Worm (Caenorhabditis elegans) whole organism, young adult: ENCODE data around the gene Y58A7A.2.
A peak's percentile ranks its signal among the peaks of the same experiment; 100 is the strongest.

Experiments used
- C17E4.6 ChIP-seq: fragments of 200-800 bp; sonication (Bioruptor generic); IDR thresholded peaks from 2 replicates; pipeline ENCODE4 v1.3.6; 2022; ENCODE audit warnings: missing genetic modification reagents, missing genetic modification characterization, missing compliant biosample characterization
- D2030.7 ChIP-seq: fragments of 200-800 bp; sonication (Bioruptor generic); IDR thresholded peaks from 2 replicates; pipeline ENCODE4 v1.3.6; 2022; ENCODE audit warnings: missing genetic modification reagents, missing genetic modification characterization, missing compliant biosample characterization
- F22D6.2 ChIP-seq: sonication (generic microtip); optimal IDR thresholded peaks from 2 replicates; lab custom pipeline; 2016; ENCODE audit warnings: mild to moderate bottlenecking, missing genetic modification characterization, missing compliant biosample characterization
- F23B12.7 ChIP-seq: sonication (generic microtip); optimal IDR thresholded peaks from 2 replicates; lab custom pipeline; 2017; ENCODE audit warnings: missing genetic modification characterization, mild to moderate bottlenecking, missing compliant biosample characterization, antibody characterized with exemption, moderate library complexity; ENCODE audit not compliant: insufficient read depth
- F37B4.10 ChIP-seq: fragments of 200-800 bp; sonication (Bioruptor generic); IDR thresholded peaks from 2 replicates; pipeline ENCODE4 v1.3.6; 2022; ENCODE audit warnings: missing genetic modification characterization, missing compliant biosample characterization
- F57C9.4 ChIP-seq: sonication (generic microtip); optimal IDR thresholded peaks from 2 replicates; lab custom pipeline; 2017; ENCODE audit warnings: mild to moderate bottlenecking, missing genetic modification characterization, missing compliant biosample characterization
- K11D2.4 ChIP-seq: fragments of 200-800 bp; sonication (Bioruptor generic); IDR thresholded peaks from 2 replicates; pipeline ENCODE4 v1.3.6; 2022; ENCODE audit warnings: missing genetic modification reagents, missing genetic modification characterization, missing compliant biosample characterization
- K12H6.12 ChIP-seq: fragments of 200-800 bp; sonication (Bioruptor generic); optimal IDR thresholded peaks from 2 replicates; lab custom pipeline; 2018; ENCODE audit warnings: mild to moderate bottlenecking, missing genetic modification characterization, missing compliant biosample characterization
- T07F8.4 ChIP-seq: sonication (generic microtip); optimal IDR thresholded peaks from 2 replicates; lab custom pipeline; 2016; ENCODE audit warnings: mild to moderate bottlenecking, missing genetic modification characterization, moderate library complexity, missing compliant biosample characterization
- Y95B8A.8 ChIP-seq: fragments of 200-800 bp; sonication (Bioruptor generic); IDR thresholded peaks from 2 replicates; pipeline ENCODE4 v1.3.6; 2022; ENCODE audit warnings: missing genetic modification reagents, missing genetic modification characterization, missing compliant biosample characterization
- ZK185.1 ChIP-seq: sonication (generic microtip); optimal IDR thresholded peaks from 2 replicates; lab custom pipeline; 2016; ENCODE audit warnings: mild to moderate bottlenecking, missing genetic modification characterization, missing compliant biosample characterization; ENCODE audit not compliant: poor library complexity, severe bottlenecking
- aptf-2 ChIP-seq: fragments of 200-800 bp; sonication (Bioruptor generic); conservative IDR thresholded peaks from 2 replicates; pipeline ENCODE4 v1.3.6; 2022; ENCODE audit warnings: missing genetic modification reagents, missing genetic modification characterization, missing compliant biosample characterization
- aptf-3 ChIP-seq: fragments of 200-800 bp; sonication (Bioruptor generic); IDR thresholded peaks from 2 replicates; pipeline ENCODE4 v1.3.6; 2022; ENCODE audit warnings: missing genetic modification characterization, missing compliant biosample characterization
- bed-1 ChIP-seq: fragments of 200-800 bp; sonication (Bioruptor generic); IDR thresholded peaks from 2 replicates; pipeline ENCODE4 v1.3.6; 2022; ENCODE audit warnings: missing genetic modification reagents, missing genetic modification characterization, missing compliant biosample characterization
- ccch-3 ChIP-seq: fragments of 200-800 bp; sonication (Bioruptor generic); optimal IDR thresholded peaks from 2 replicates; lab custom pipeline; 2018; ENCODE audit warnings: mild to moderate bottlenecking, missing genetic modification characterization, missing compliant biosample characterization
- ceh-58 ChIP-seq: fragments of 200-800 bp; sonication (Bioruptor generic); IDR thresholded peaks from 2 replicates; pipeline ENCODE4 v1.3.6; 2022; ENCODE audit warnings: missing genetic modification characterization, missing compliant biosample characterization
- ceh-91 ChIP-seq: fragments of 200-800 bp; sonication (Bioruptor generic); IDR thresholded peaks from 2 replicates; pipeline ENCODE4 v1.3.6; 2022; ENCODE audit warnings: missing genetic modification reagents, missing genetic modification characterization, missing compliant biosample characterization
- dox-1 ChIP-seq: fragments of 200-800 bp; sonication (Bioruptor generic); IDR thresholded peaks from 2 replicates; pipeline ENCODE4 v1.3.6; 2022; ENCODE audit warnings: missing genetic modification reagents, missing genetic modification characterization, missing compliant biosample characterization
- dpl-1 ChIP-seq: fragments of 150-350 bp; optimal IDR thresholded peaks from 2 replicates; lab custom pipeline; 2014; ENCODE audit warnings: missing biosample characterization, missing genetic modification reagents, missing genetic modification characterization
- egrh-3 ChIP-seq: fragments of 200-800 bp; sonication (Bioruptor generic); IDR thresholded peaks from 2 replicates; pipeline ENCODE4 v1.3.6; 2022; ENCODE audit warnings: missing genetic modification reagents, missing genetic modification characterization, missing compliant biosample characterization
- ekl-4 ChIP-seq: fragments of 200-800 bp; sonication (Bioruptor generic); IDR thresholded peaks from 2 replicates; pipeline ENCODE4 v1.3.6; 2022; ENCODE audit warnings: missing genetic modification reagents, missing genetic modification characterization, missing compliant biosample characterization
- ets-4 ChIP-seq: fragments of 200-800 bp; sonication (Bioruptor generic); optimal IDR thresholded peaks from 2 replicates; lab custom pipeline; 2018; ENCODE audit warnings: mild to moderate bottlenecking, missing genetic modification characterization, missing compliant biosample characterization
- let-607 ChIP-seq, 2 experiments: fragments of 200-800 bp in 1 of 2; sonication (Bioruptor generic) in 1 of 2; sonication (generic microtip) in 1 of 2; optimal IDR thresholded peaks; 2 replicates each; lab custom pipeline; 2016 to 2018; ENCODE audit warnings: mild to moderate bottlenecking in 2 of 2, missing compliant biosample characterization in 2 of 2, missing genetic modification characterization in 2 of 2, moderate library complexity in 2 of 2, missing genotype in 1 of 2
- lin-26 ChIP-seq: fragments of 200-800 bp; sonication (Bioruptor generic); IDR thresholded peaks from 2 replicates; pipeline ENCODE4 v1.3.6; 2022; ENCODE audit warnings: missing genetic modification reagents, missing genetic modification characterization, missing compliant biosample characterization
- lin-35 ChIP-seq, 3 experiments: fragments of 150-350 bp in 2 of 3; sonication (generic microtip) in 1 of 3; optimal IDR thresholded peaks; 2 replicates each; lab custom pipeline; 2014 to 2018; ENCODE audit warnings: missing biosample characterization in 3 of 3, missing genetic modification characterization in 3 of 3, missing genetic modification reagents in 3 of 3
- lin-40 ChIP-seq: sonication (generic microtip); optimal IDR thresholded peaks from 2 replicates; lab custom pipeline; 2016; ENCODE audit warnings: missing genetic modification characterization, mild to moderate bottlenecking, missing compliant biosample characterization, missing genotype, missing genetic modification reagents
- lsl-1 ChIP-seq: fragments of 200-800 bp; sonication (Bioruptor generic); optimal IDR thresholded peaks from 2 replicates; lab custom pipeline; 2018; ENCODE audit warnings: mild to moderate bottlenecking, missing genetic modification characterization, moderate library complexity, missing compliant biosample characterization
- lsy-27 ChIP-seq: sonication (generic microtip); optimal IDR thresholded peaks from 2 replicates; lab custom pipeline; 2017; ENCODE audit warnings: missing genetic modification characterization, mild to moderate bottlenecking, missing compliant biosample characterization, antibody characterized with exemption, missing genotype, borderline replicate concordance; ENCODE audit not compliant: insufficient read depth
- madf-10 ChIP-seq: sonication (generic microtip); optimal IDR thresholded peaks from 2 replicates; lab custom pipeline; 2016; ENCODE audit warnings: mild to moderate bottlenecking, missing genetic modification characterization, missing compliant biosample characterization
- madf-8 ChIP-seq: fragments of 200-800 bp; sonication (Bioruptor generic); conservative IDR thresholded peaks from 2 replicates; pipeline ENCODE4 v1.3.6; 2022; ENCODE audit warnings: missing genetic modification reagents, missing genetic modification characterization, missing compliant biosample characterization
- mcd-1 ChIP-seq: fragments of 200-800 bp; sonication (Bioruptor generic); IDR thresholded peaks from 2 replicates; pipeline ENCODE4 v1.3.6; 2022; ENCODE audit warnings: missing genetic modification reagents, missing genetic modification characterization, missing compliant biosample characterization
- nfyb-1 ChIP-seq: fragments of 200-800 bp; sonication (Bioruptor generic); IDR thresholded peaks from 2 replicates; pipeline ENCODE4 v1.3.6; 2022; ENCODE audit warnings: missing genetic modification reagents, missing genetic modification characterization, missing compliant biosample characterization
- nhr-80 ChIP-seq: sonication (generic microtip); optimal IDR thresholded peaks from 2 replicates; lab custom pipeline; 2016; ENCODE audit warnings: missing genetic modification characterization, missing compliant biosample characterization
- nhr-90 ChIP-seq: sonication (generic microtip); optimal IDR thresholded peaks from 2 replicates; lab custom pipeline; 2016; ENCODE audit warnings: missing genotype, mild to moderate bottlenecking, missing genetic modification characterization, missing compliant biosample characterization
- pbrm-1 ChIP-seq: fragments of 200-800 bp; sonication (Bioruptor generic); IDR thresholded peaks from 2 replicates; pipeline ENCODE4 v1.3.6; 2022; ENCODE audit warnings: missing genetic modification reagents, missing genetic modification characterization, missing compliant biosample characterization
- pha-4 ChIP-seq: fragments of 150-350 bp; sonication (generic microtip); optimal IDR thresholded peaks from 2 replicates; lab custom pipeline; 2014; ENCODE audit warnings: missing biosample characterization, missing genetic modification reagents, missing genetic modification characterization
- rcor-1 ChIP-seq: fragments of 200-800 bp; sonication (Bioruptor generic); IDR thresholded peaks from 2 replicates; pipeline ENCODE4 v1.3.6; 2022; ENCODE audit warnings: missing genetic modification reagents, missing genetic modification characterization, missing compliant biosample characterization
- sea-2 ChIP-seq: fragments of 200-800 bp; sonication (Bioruptor generic); IDR thresholded peaks from 2 replicates; pipeline ENCODE4 v1.3.6; 2022; ENCODE audit warnings: missing genetic modification characterization, missing compliant biosample characterization
- snpc-1.1 ChIP-seq: sonication (generic microtip); optimal IDR thresholded peaks from 2 replicates; lab custom pipeline; 2017; ENCODE audit warnings: missing genetic modification characterization, mild to moderate bottlenecking, missing compliant biosample characterization, antibody characterized with exemption, moderate library complexity, missing genotype, missing genetic modification reagents; ENCODE audit not compliant: insufficient read depth
- snpc-4 ChIP-seq, 5 experiments: fragments of 150-350 bp in 1 of 5; sonication (generic microtip) in 4 of 5; optimal IDR thresholded peaks; 2 replicates each; lab custom pipeline; 2014 to 2018; ENCODE audit warnings: missing genetic modification characterization in 5 of 5, missing biosample characterization in 3 of 5, antibody characterized with exemption in 2 of 5, mild to moderate bottlenecking in 2 of 5, missing compliant biosample characterization in 2 of 5, missing genotype in 2 of 5, moderate library complexity in 2 of 5, missing genetic modification reagents in 1 of 5
- somi-1 ChIP-seq: fragments of 200-800 bp; sonication (Bioruptor generic); optimal IDR thresholded peaks from 2 replicates; lab custom pipeline; 2018; ENCODE audit warnings: mild to moderate bottlenecking, missing genetic modification characterization, missing compliant biosample characterization
- zfh-2 ChIP-seq: fragments of 200-800 bp; sonication (Bioruptor generic); conservative IDR thresholded peaks from 2 replicates; pipeline ENCODE4 v1.3.6; 2022; ENCODE audit warnings: missing genetic modification reagents, missing genetic modification characterization, missing compliant biosample characterization
- ztf-18 ChIP-seq: sonication (generic microtip); optimal IDR thresholded peaks from 2 replicates; lab custom pipeline; 2016; ENCODE audit warnings: missing genotype, mild to moderate bottlenecking, missing genetic modification characterization, missing compliant biosample characterization
- ztf-26 ChIP-seq: sonication (generic microtip); optimal IDR thresholded peaks from 2 replicates; lab custom pipeline; 2017; ENCODE audit warnings: missing genetic modification characterization, missing compliant biosample characterization
- ztf-3 ChIP-seq: fragments of 200-800 bp; sonication (Bioruptor generic); optimal IDR thresholded peaks from 2 replicates; lab custom pipeline; 2018; ENCODE audit warnings: mild to moderate bottlenecking, missing genetic modification characterization, missing compliant biosample characterization
- ztf-6 ChIP-seq: fragments of 200-800 bp; sonication (Bioruptor generic); IDR thresholded peaks from 2 replicates; pipeline ENCODE4 v1.3.6; 2022; ENCODE audit warnings: missing genetic modification reagents, missing genetic modification characterization, missing compliant biosample characterization

The Y58A7A.2 gene

DNA sequence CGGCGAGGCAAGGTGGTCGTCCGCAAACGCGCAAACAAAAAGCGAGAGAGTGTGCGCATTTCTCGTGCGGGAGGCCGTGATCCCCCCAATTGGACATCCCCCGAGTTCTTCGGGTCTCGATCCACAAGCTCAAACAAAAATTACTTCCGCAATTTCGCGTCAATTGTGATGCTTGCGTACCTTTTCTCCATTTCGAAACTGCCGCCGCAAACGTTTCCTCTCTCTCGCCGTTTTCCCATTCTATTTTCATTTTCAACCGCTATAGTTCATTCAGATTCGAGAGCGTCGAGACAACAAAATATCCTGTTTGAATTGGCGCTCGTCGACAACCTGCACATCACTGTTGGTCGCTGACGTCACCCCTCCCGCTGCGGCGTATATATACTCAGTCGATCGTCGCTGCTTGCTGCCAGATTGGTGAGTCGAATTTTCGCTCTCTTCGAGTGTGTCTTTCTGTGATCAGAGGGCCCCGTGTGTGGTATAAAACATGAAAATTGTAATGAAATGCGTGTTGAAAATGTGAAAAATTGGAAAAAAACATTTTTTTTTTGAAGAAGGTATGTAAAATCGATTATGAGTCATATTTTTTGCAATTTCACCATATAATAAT lies 22.5 kb downstream of the Y58A7A.2 start, which contains the start of the genes pqn-51 and K11D12.14 (continued):
- peak; percentile 55 for TF ChIP-seq lsl-1 (GFP tag; lab: Kevin White, UChicago)
- peak; percentile 90 for TF ChIP-seq D2030.7 (GFP tag; lab: Robert Waterston, UW)
- TF ChIP-seq nhr-80 (tag; lab: Kevin White, UChicago), result peak; percentile 79
- TF ChIP-seq pha-4 (tag; lab: Kevin White, UChicago), result peak; percentile 51
- TF ChIP-seq Y95B8A.8 (GFP tag; lab: Robert Waterston, UW), result peak; percentile 57; the same call in 1 of the 2 replicates
- peak; percentile 89 for TF ChIP-seq K12H6.12 (tag; lab: Kevin White, UChicago)
- peak; percentile 88 for TF ChIP-seq pbrm-1 (GFP tag; lab: Robert Waterston, UW)
- TF ChIP-seq nfyb-1 (GFP tag; lab: Robert Waterston, UW), result peak; percentile 98
- peak; percentile 35 for TF ChIP-seq F22D6.2 (tag; lab: Kevin White, UChicago)
- TF ChIP-seq aptf-2 (GFP tag; lab: Robert Waterston, UW), result no peak
- no peak for TF ChIP-seq ceh-58
- TF ChIP-seq zfh-2 (GFP tag; lab: Robert Waterston, UW), result peak; percentile 93
- peak; percentile 64 for TF ChIP-seq ceh-91
- TF ChIP-seq bed-1, result no peak
- peak; percentile 52 for TF ChIP-seq dpl-1 (GFP tag; lab: Kevin White, UChicago)
- peak; percentile 81 for TF ChIP-seq lin-26 (GFP tag; lab: Robert Waterston, UW)
- TF ChIP-seq K11D2.4, result peak; percentile 94
- peak in 2 of 3 experiments; percentile 34 to 90 for TF ChIP-seq lin-35 (GFP tag; optimal IDR thresholded peaks at IDR 0.05; lab: Kevin White, UChicago)
- TF ChIP-seq T07F8.4 (tag; lab: Kevin White, UChicago), result no peak
- peak; percentile 85 for TF ChIP-seq madf-10
- no peak for TF ChIP-seq aptf-3
- 0 out of 2 replicates have a peak, but pooled peaks have one; percentile 33 for TF ChIP-seq sea-2 (GFP tag; lab: Robert Waterston, UW)
- peak; percentile 95 for TF ChIP-seq lin-40 (tag; lab: Kevin White, UChicago)
- TF ChIP-seq ztf-18, result peak; percentile 93
- peak; percentile 71 for TF ChIP-seq ztf-26
- peak; percentile 43 for TF ChIP-seq F23B12.7 (tag; lab: Kevin White, UChicago)
- TF ChIP-seq snpc-4 (GFP tag; optimal IDR thresholded peaks at IDR 0.05; lab: Kevin White, UChicago), result no peak
- TF ChIP-seq snpc-4 (tag; optimal IDR thresholded peaks at IDR 0.05; lab: Kevin White, UChicago), result peak in 3 of 4 experiments; percentile 21 to 71 (median 68)
- peak; percentile 96 for TF ChIP-seq mcd-1 (GFP tag; lab: Robert Waterston, UW)
- peak; percentile 81 for TF ChIP-seq ZK185.1 (tag; lab: Kevin White, UChicago)
- peak; percentile 77 to 91 for TF ChIP-seq let-607 (tag; optimal IDR thresholded peaks at IDR 0.05; lab: Kevin White, UChicago)
- TF ChIP-seq ztf-6 (GFP tag; lab: Robert Waterston, UW), result 0 out of 2 replicates have a peak, but pooled peaks have one; percentile 50
- no peak for TF ChIP-seq lsy-27 (tag; lab: Kevin White, UChicago)
- peak; percentile 68; the same call in 1 of the 2 replicates for TF ChIP-seq madf-8 (GFP tag; lab: Robert Waterston, UW)
- TF ChIP-seq somi-1 (GFP tag; lab: Kevin White, UChicago), result peak; percentile 77
- 0 out of 2 replicates have a peak, but pooled peaks have one; percentile 32 for TF ChIP-seq C17E4.6 (GFP tag; lab: Robert Waterston, UW)
- TF ChIP-seq ztf-3 (GFP tag; lab: Kevin White, UChicago), result peak; percentile 15
- TF ChIP-seq ets-4, result peak; percentile 57
- no peak for TF ChIP-seq F57C9.4
- TF ChIP-seq ekl-4 (GFP tag; lab: Robert Waterston, UW), result peak; percentile 96
- no peak for TF ChIP-seq ccch-3 (GFP tag; lab: Kevin White, UChicago)
- TF ChIP-seq dox-1 (GFP tag; lab: Robert Waterston, UW), result peak; percentile 97
- peak; percentile 72 for TF ChIP-seq egrh-3 (GFP tag; lab: Robert Waterston, UW)
- peak; percentile 8 for TF ChIP-seq nhr-90 (tag; lab: Kevin White, UChicago)
- TF ChIP-seq snpc-1.1, result no peak
- 0 out of 2 replicates have a peak, but pooled peaks have one; percentile 6 for TF ChIP-seq F37B4.10
- TF ChIP-seq rcor-1 (GFP tag; lab: Robert Waterston, UW), result peak; percentile 93
